Worm (Caenorhabditis elegans) whole organism, L2 larva: ENCODE data around the gene clec-133.

Source experiments
- C34F6.9 ChIP-seq: fragments of 150-350 bp; optimal IDR thresholded peaks from 2 replicates; lab custom pipeline; 2014; ENCODE audit warnings: missing biosample characterization, missing genetic modification characterization
- F13H6.1 ChIP-seq: sonication (generic microtip); optimal IDR thresholded peaks from 2 replicates; lab custom pipeline; 2016; ENCODE audit warnings: missing genetic modification characterization, missing compliant biosample characterization
- R02D3.7 ChIP-seq: fragments of 150-350 bp; optimal IDR thresholded peaks from 2 replicates; lab custom pipeline; 2014; ENCODE audit warnings: missing biosample characterization, missing genetic modification characterization
- ZK546.5 ChIP-seq: sonication (generic microtip); optimal IDR thresholded peaks from 2 replicates; lab custom pipeline; 2017; ENCODE audit warnings: missing biosample characterization, missing genetic modification characterization
- alr-1 ChIP-seq: fragments of 150-350 bp; optimal IDR thresholded peaks from 2 replicates; lab custom pipeline; 2014; ENCODE audit warnings: missing biosample characterization, missing genetic modification characterization
- ama-1 ChIP-seq: fragments of 150-350 bp; optimal IDR thresholded peaks from 2 replicates; lab custom pipeline; 2018; ENCODE audit warnings: inconsistent platforms
- ceh-16 ChIP-seq: fragments of 150-350 bp; optimal IDR thresholded peaks from 2 replicates; lab custom pipeline; 2014; ENCODE audit warnings: missing biosample characterization, missing genetic modification characterization
- ceh-82 ChIP-seq: fragments of 150-350 bp; optimal IDR thresholded peaks from 2 replicates; lab custom pipeline; 2014; ENCODE audit warnings: missing biosample characterization, missing genetic modification characterization
- crh-2 ChIP-seq: sonication (generic microtip); optimal IDR thresholded peaks from 2 replicates; lab custom pipeline; 2017; ENCODE audit warnings: missing biosample characterization, missing genetic modification characterization
- dmd-4 ChIP-seq: sonication (generic microtip); optimal IDR thresholded peaks from 2 replicates; lab custom pipeline; 2017; ENCODE audit warnings: missing biosample characterization, missing genetic modification characterization
- egl-27 ChIP-seq: sonication (generic microtip); optimal IDR thresholded peaks from 3 replicates; lab custom pipeline; 2017; ENCODE audit warnings: missing biosample characterization, missing genetic modification reagents, missing genetic modification characterization
- elt-1 ChIP-seq: fragments of 150-350 bp; optimal IDR thresholded peaks from 2 replicates; lab custom pipeline; 2014; ENCODE audit warnings: missing biosample characterization, missing genetic modification characterization
- fos-1 ChIP-seq: fragments of 150-350 bp; optimal IDR thresholded peaks from 2 replicates; lab custom pipeline; 2014; ENCODE audit warnings: missing biosample characterization, missing genetic modification characterization
- gmeb-1 ChIP-seq: fragments of 150-350 bp; optimal IDR thresholded peaks from 2 replicates; lab custom pipeline; 2014; ENCODE audit warnings: missing biosample characterization, missing genetic modification characterization
- lin-11 ChIP-seq: fragments of 150-350 bp; sonication (generic microtip); optimal IDR thresholded peaks from 2 replicates; lab custom pipeline; 2014; ENCODE audit warnings: missing biosample characterization, missing genetic modification characterization, inconsistent platforms, mixed read lengths
- lin-13 ChIP-seq: fragments of 150-350 bp; optimal IDR thresholded peaks from 2 replicates; lab custom pipeline; 2014; ENCODE audit warnings: missing biosample characterization, missing genetic modification reagents, missing genetic modification characterization
- lin-39 ChIP-seq: fragments of 150-350 bp; optimal IDR thresholded peaks from 2 replicates; lab custom pipeline; 2014; ENCODE audit warnings: missing biosample characterization, missing genetic modification reagents, missing genetic modification characterization
- lsy-2 ChIP-seq, 2 experiments: fragments of 150-350 bp in 1 of 2; sonication (generic microtip) in 1 of 2; optimal IDR thresholded peaks; 2 replicates each; lab custom pipeline; 2014 to 2017; ENCODE audit warnings: missing biosample characterization in 2 of 2, missing genetic modification characterization in 2 of 2
- mab-5 ChIP-seq: fragments of 150-350 bp; optimal IDR thresholded peaks from 2 replicates; lab custom pipeline; 2014; ENCODE audit warnings: missing biosample characterization, missing genetic modification characterization
- mbf-1 ChIP-seq: sonication (generic microtip); optimal IDR thresholded peaks from 2 replicates; lab custom pipeline; 2017; ENCODE audit warnings: missing biosample characterization, missing genetic modification characterization
- mdl-1 ChIP-seq, 2 experiments: fragments of 150-350 bp in 1 of 2; sonication (generic microtip) in 1 of 2; optimal IDR thresholded peaks; 2 replicates each; lab custom pipeline; 2017; ENCODE audit warnings: missing biosample characterization in 2 of 2, missing genetic modification characterization in 2 of 2
- nhr-10 ChIP-seq: sonication (generic microtip); optimal IDR thresholded peaks from 2 replicates; lab custom pipeline; 2017; ENCODE audit warnings: missing biosample characterization, missing genetic modification characterization
- nhr-11 ChIP-seq: fragments of 150-350 bp; optimal IDR thresholded peaks from 2 replicates; lab custom pipeline; 2014; ENCODE audit warnings: missing biosample characterization, missing genetic modification characterization
- nhr-12 ChIP-seq: fragments of 150-350 bp; optimal IDR thresholded peaks from 2 replicates; lab custom pipeline; 2014; ENCODE audit warnings: missing biosample characterization, missing genetic modification characterization
- nhr-129 ChIP-seq: fragments of 150-350 bp; optimal IDR thresholded peaks from 2 replicates; lab custom pipeline; 2014; ENCODE audit warnings: missing biosample characterization, missing genetic modification characterization
- nhr-21 ChIP-seq: fragments of 150-350 bp; optimal IDR thresholded peaks from 2 replicates; lab custom pipeline; 2014; ENCODE audit warnings: missing biosample characterization, missing genetic modification characterization
- nhr-23 ChIP-seq: fragments of 150-350 bp; optimal IDR thresholded peaks from 2 replicates; lab custom pipeline; 2014; ENCODE audit warnings: missing biosample characterization, missing genetic modification reagents, missing genetic modification characterization
- nhr-25 ChIP-seq: fragments of 150-350 bp; sonication (generic microtip); optimal IDR thresholded peaks from 3 replicates; lab custom pipeline; 2014; ENCODE audit warnings: missing biosample characterization, missing genetic modification characterization
- nhr-6 ChIP-seq: fragments of 150-350 bp; optimal IDR thresholded peaks from 2 replicates; lab custom pipeline; 2014; ENCODE audit warnings: missing biosample characterization, missing genetic modification characterization
- nhr-77 ChIP-seq: fragments of 150-350 bp; optimal IDR thresholded peaks from 2 replicates; lab custom pipeline; 2014; ENCODE audit warnings: missing biosample characterization, missing genetic modification characterization
- peb-1 ChIP-seq: fragments of 150-350 bp; optimal IDR thresholded peaks from 2 replicates; lab custom pipeline; 2014; ENCODE audit warnings: missing biosample characterization, missing genetic modification characterization
- sma-3 ChIP-seq: sonication (generic microtip); optimal IDR thresholded peaks from 2 replicates; lab custom pipeline; 2016; ENCODE audit warnings: missing genetic modification reagents, missing genetic modification characterization, missing compliant biosample characterization
- snpc-4 ChIP-seq: fragments of 150-350 bp; optimal IDR thresholded peaks from 2 replicates; lab custom pipeline; 2014; ENCODE audit warnings: missing biosample characterization, missing genetic modification characterization
- unc-39 ChIP-seq: fragments of 150-350 bp; optimal IDR thresholded peaks from 2 replicates; lab custom pipeline; 2014; ENCODE audit warnings: missing biosample characterization, missing genetic modification characterization
- unc-55 ChIP-seq: fragments of 150-350 bp; sonication (generic microtip); optimal IDR thresholded peaks from 3 replicates; lab custom pipeline; 2014; ENCODE audit warnings: missing biosample characterization, missing genetic modification reagents, missing genetic modification characterization
- unc-62 ChIP-seq: fragments of 150-350 bp; optimal IDR thresholded peaks from 2 replicates; lab custom pipeline; 2014; ENCODE audit warnings: missing biosample characterization, missing genetic modification reagents, missing genetic modification characterization
- zag-1 ChIP-seq: fragments of 150-350 bp; optimal IDR thresholded peaks from 2 replicates; lab custom pipeline; 2014; ENCODE audit warnings: missing biosample characterization, missing genetic modification characterization
- ztf-1 ChIP-seq: fragments of 200-800 bp; sonication (Bioruptor generic); conservative IDR thresholded peaks from 2 replicates; pipeline ENCODE4 v1.3.6; 2022; ENCODE audit warnings: missing genetic modification characterization, missing compliant biosample characterization
- ztf-11 ChIP-seq: sonication (generic microtip); optimal IDR thresholded peaks from 2 replicates; lab custom pipeline; 2017; ENCODE audit warnings: missing biosample characterization, missing genetic modification characterization
- ztf-4 ChIP-seq: fragments of 150-350 bp; optimal IDR thresholded peaks from 2 replicates; lab custom pipeline; 2014; ENCODE audit warnings: missing biosample characterization, missing genetic modification characterization

Gene clec-133

DNA sequence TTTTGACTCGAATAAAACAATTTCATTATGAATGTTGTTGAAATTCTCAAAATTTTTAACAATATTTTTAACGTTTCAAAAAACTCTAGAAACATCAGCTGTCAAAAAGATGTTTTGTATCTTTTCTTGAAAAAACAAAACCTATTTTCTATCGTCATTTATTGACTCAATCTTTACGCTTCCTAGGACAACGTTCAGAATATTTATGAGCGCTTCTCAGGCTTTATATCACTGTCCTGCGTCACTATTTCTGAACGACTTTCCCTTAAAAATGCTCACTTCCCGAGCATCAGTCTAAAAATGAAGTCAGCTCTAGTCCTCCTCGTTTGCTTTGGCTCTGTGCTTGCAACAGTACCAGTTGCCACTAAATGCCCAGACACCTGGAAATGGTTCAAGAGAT, at the start of gene clec-133:
clec-133 (plus strand) TSS at position 301 of the 400 bp plus-strand sequence.
- no peak for TF ChIP-seq alr-1
- TF ChIP-seq nhr-25 (tag; lab: Kevin White, UChicago) = no peak
- no peak for TF ChIP-seq lin-11 (tag; lab: Kevin White, UChicago)

- TF ChIP-seq elt-1 (tag; lab: Kevin White, UChicago) (no peak), gmeb-1 (no peak), R02D3.7 (tag; lab: Kevin White, UChicago) (no peak), nhr-25 (tag; lab: Kevin White, UChicago) (no peak), unc-39 (tag; lab: Kevin White, UChicago) (no peak), nhr-12 (tag; lab: Kevin White, UChicago) (no peak), ceh-16 (no peak), nhr-10 (tag; lab: Kevin White, UChicago) (no peak), mdl-1 (tag; optimal IDR thresholded peaks at IDR 0.05; lab: Kevin White, UChicago) (no peak), ZK546.5 (tag; lab: Kevin White, UChicago) (no peak), dmd-4 (tag; lab: Kevin White, UChicago) (no peak), ztf-11 (tag; lab: Kevin White, UChicago) (no peak)
- TF ChIP-seq, all 48 proteins: peak for 0
These were observed 38.1 kb upstream of the clec-133 start for ce11 chrII:3540151-3540550.

DNA sequence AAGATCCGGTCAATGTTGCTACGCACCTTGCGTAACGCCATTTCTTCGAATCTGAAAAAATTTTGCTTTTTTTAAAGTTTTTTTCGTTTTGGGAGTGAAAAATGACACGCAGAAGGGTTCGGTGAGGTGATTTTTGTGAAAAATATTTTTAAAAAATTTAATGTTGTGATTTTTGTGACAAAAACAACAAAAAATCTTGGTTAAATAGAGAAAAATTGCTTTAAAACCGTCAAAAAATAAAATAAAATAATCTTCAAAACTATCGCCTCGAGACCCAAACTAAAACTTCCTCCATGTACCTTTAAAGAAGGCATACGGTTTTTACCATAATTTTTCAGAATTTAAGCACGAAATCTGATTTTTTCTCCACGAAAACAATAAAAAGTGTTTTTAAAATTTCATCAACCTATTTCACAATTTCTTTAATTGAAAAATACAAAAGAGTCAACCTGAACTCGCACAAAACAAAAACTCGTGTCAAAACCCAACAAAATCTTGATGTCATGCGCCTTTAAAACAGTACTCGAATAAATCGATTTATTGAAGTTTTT, 31.8 kb upstream of the clec-133 start, which contains the start of gene apd-3:
apd-3 (minus strand) TSS at position 51 of the 551 bp plus-strand sequence.
- TF ChIP-seq lsy-2 (tag; optimal IDR thresholded peaks at IDR 0.05; lab: Kevin White, UChicago) (no peak), ceh-82 (tag; lab: Kevin White, UChicago) (no peak), mbf-1 (tag; lab: Kevin White, UChicago) (no peak), F13H6.1 (tag; lab: Kevin White, UChicago) (no peak), nhr-129 (tag; lab: Kevin White, UChicago) (no peak)

- TF ChIP-seq mbf-1 (tag; lab: Kevin White, UChicago) (no peak), mdl-1 (tag; optimal IDR thresholded peaks at IDR 0.05; lab: Kevin White, UChicago) (peak in 1 of 2 experiments; percentile 38), unc-39 (tag; lab: Kevin White, UChicago) (no peak), ama-1 (lab: Kevin White, UChicago) (no peak), dmd-4 (tag; lab: Kevin White, UChicago) (no peak), nhr-10 (tag; lab: Kevin White, UChicago) (no peak), alr-1 (no peak), peb-1 (tag; lab: Kevin White, UChicago) (no peak), R02D3.7 (tag; lab: Kevin White, UChicago) (no peak), lin-13 (GFP tag; lab: Kevin White, UChicago) (peak; percentile 40), C34F6.9 (tag; lab: Kevin White, UChicago) (peak; percentile 66), nhr-6 (no peak), nhr-12 (tag; lab: Kevin White, UChicago) (no peak), zag-1 (peak; percentile 42), nhr-11 (tag; lab: Kevin White, UChicago) (no peak), lin-39 (no peak), sma-3 (no peak), ztf-11 (tag; lab: Kevin White, UChicago) (no peak), fos-1 (tag; lab: Kevin White, UChicago) (no peak), nhr-21 (no peak), egl-27 (tag; lab: Kevin White, UChicago) (no peak), unc-62 (no peak), nhr-23 (no peak), nhr-129 (tag; lab: Kevin White, UChicago) (peak; percentile 40), lsy-2 (tag; optimal IDR thresholded peaks at IDR 0.05; lab: Kevin White, UChicago) (peak in 1 of 2 experiments; percentile 68), ztf-4 (tag; lab: Kevin White, UChicago) (no peak), nhr-77 (tag; lab: Kevin White, UChicago) (no peak), F13H6.1 (tag; lab: Kevin White, UChicago) (no peak), snpc-4 (peak; percentile 16), unc-55 (GFP tag; lab: Kevin White, UChicago) (peak; percentile 66), nhr-25 (tag; lab: Kevin White, UChicago) (no peak), crh-2 (no peak), gmeb-1 (no peak), ceh-82 (tag; lab: Kevin White, UChicago) (no peak), ztf-1 (GFP tag; lab: Robert Waterston, UW) (no peak), mab-5 (tag; lab: Kevin White, UChicago) (peak; percentile 46)
These were observed 30.9 kb upstream of the clec-133 start for ce11 chrII:3547282-3547681.
